Worm (Caenorhabditis elegans): ENCODE data around the gene F21C10.13.

F21C10.13 gene

DNA sequence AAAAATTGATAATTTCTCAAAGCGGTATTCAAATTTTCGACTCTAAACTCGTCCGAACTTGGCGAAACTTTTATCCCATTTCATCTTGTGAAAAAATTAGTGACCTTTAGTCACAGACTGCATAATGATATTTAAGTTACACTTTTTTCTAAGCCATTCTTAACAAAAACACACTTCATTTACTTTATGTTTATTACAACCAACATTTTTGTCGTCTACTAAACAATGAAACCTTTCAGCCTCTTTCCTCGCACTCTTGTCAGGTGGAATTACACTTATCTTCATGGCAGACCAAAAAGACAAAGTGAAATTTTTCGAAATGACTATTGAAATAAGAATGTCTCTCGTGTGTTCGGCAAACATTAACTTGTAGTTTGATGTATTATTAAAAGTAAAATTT, 41.8 kb downstream of the F21C10.13 start:
- no peak for TF ChIP-seq unc-62 (GFP tag; optimal IDR thresholded peaks at IDR 0.05)

DNA sequence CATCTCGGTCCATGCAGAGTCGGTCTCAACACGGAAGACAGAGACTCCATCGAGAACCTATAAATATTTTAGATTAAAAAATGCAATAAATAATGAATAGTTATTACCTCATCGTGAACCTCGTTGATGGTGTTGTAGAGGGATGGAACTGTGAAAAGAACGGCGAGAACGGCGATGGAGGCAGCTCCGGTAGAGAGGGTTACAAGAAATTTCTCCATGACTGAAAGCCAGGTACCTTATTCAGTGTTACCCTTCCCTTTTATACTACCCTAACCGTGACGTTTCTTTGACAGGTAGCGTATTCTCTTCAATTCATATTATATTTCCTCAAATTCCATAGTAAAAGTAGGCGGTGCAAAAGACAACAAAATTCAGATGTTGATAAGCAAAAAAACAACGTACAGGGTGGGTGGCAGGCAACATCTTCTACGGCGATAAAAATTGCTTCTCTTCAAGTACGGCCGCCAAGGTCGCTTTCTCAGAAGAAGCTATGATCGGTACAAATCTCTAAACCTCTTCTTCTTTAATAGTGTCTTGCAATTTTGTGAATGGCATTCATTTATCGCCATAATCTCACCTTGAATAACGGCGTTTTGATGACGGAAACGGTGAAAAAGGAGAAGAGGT, 43.1 kb downstream of the F21C10.13 start, which contains the start of gene col-10:
Gene col-10 (minus strand): TSS at position 235 of the 627 bp plus-strand sequence.
- TF ChIP-seq unc-62 (GFP tag; optimal IDR thresholded peaks at IDR 0.05), result no peak

DNA sequence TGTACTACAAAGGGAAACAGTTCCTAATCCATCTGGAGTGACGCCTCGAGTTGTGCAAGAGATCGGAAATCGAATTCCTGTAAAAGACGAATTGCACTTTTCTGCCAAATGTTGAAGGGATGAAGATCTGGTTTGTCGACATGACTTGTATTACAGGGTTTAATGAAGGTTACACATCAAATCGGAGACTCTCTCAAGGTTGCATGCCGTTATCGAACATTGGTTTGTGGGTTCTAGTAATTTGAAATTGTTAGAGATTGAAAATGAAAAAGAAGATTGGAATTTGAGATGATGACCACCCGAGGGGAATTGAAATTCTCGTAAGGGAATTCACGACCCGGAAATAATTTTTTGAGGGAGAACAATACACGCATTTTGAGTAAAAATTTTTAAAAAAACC, 44.2 kb downstream of the F21C10.13 start:
- no peak for TF ChIP-seq unc-62 (GFP tag; optimal IDR thresholded peaks at IDR 0.05)

DNA sequence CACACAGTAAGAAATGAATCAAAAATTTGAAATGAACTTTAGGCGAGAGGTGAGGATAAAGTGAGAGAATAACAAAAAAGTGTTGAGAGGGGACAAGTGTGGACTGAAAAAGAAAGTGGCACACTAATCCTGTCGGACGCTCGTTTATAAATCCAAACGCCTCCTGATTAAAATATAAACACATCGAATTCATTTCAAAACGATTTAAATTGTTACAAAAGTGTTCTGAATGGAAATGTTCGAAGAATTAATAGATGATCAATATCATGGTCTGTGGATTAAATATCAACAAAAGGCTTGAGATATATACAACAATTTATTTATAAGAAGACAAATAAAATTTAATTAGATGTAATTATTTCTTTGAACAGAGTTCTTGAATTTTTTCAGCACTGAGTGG, 46.0 kb downstream of the F21C10.13 start, which contains the start of gene B0222.11:
Gene B0222.11 (minus strand): TSS at position 101 of the 400 bp plus-strand sequence.
- TF ChIP-seq unc-62 (GFP tag; optimal IDR thresholded peaks at IDR 0.05), result no peak

DNA sequence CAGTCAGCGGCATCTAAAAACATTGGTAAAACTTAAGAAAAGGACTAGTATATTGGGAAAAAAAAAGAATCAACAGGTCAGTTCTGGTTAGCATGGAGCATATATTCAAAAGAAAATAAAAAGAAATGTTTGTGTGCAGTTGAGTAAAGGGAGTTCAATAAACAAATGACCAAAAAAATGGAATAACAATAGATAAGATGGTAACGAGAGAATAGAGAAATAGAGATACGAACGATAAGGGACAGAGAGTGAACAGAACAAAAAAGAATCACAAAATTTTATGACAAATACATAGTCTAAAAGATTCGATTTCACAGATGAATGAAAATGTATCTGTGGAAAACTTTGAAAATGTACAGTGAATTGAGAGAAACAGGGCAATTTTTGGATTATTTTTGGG, 50.9 kb downstream of the F21C10.13 start, which contains the start of gene gad-3:
Gene gad-3 (minus strand): TSS at position 17 of the 400 bp plus-strand sequence.
- TF ChIP-seq unc-62 (GFP tag; optimal IDR thresholded peaks at IDR 0.05), result no peak

Measured in whole organism, dauer.